Worm (Caenorhabditis elegans): ENCODE results near the gene Y38H6C.8.

- TF ChIP-seq ztf-28 (GFP tag; IDR thresholded peaks at IDR 0.05) (no peak), lir-1 (GFP tag; conservative IDR thresholded peaks at IDR 0.05) (no peak), mes-4 (tag; optimal IDR thresholded peaks at IDR 0.05) (no peak)
Measured at ce11 chrV:20475830-20476229, 37.9 kb upstream of the Y38H6C.8 start, which contains the start of gene B0250.7.

Data from whole organism, young adult.